Fruit fly (Drosophila melanogaster) whole organism, pupa: Measurements from ENCODE around the gene Rok.

Experiments used
- CG10348 ChIP-seq: fragments of 200-800 bp; sonication (Bioruptor generic); IDR thresholded peaks from 2 replicates; pipeline ENCODE4 v1.3.6; 2022; ENCODE audit warnings: missing biosample characterization, missing genetic modification characterization
- CG12605 ChIP-seq: fragments of 200-800 bp; sonication (Bioruptor generic); IDR thresholded peaks from 2 replicates; pipeline ENCODE4 v1.3.6; 2022; ENCODE audit warnings: missing biosample characterization, missing genetic modification characterization
- CG13204 ChIP-seq: fragments of 200-800 bp; sonication (Bioruptor generic); optimal IDR thresholded peaks from 2 replicates; lab custom pipeline; 2018; ENCODE audit warnings: missing biosample characterization, mild to moderate bottlenecking, missing genetic modification characterization, moderate library complexity
- CG14655 ChIP-seq: fragments of 200-800 bp; sonication (Bioruptor generic); optimal IDR thresholded peaks from 3 replicates; lab custom pipeline; 2017; ENCODE audit warnings: mild to moderate bottlenecking, missing biosample characterization, missing genetic modification reagents, missing genetic modification characterization
- CG15710 ChIP-seq: fragments of 200-800 bp; sonication (Bioruptor generic); optimal IDR thresholded peaks from 2 replicates; lab custom pipeline; 2018; ENCODE audit warnings: missing biosample characterization, mild to moderate bottlenecking, missing genetic modification characterization, moderate library complexity
- CG17806 ChIP-seq: fragments of 200-800 bp; sonication (Bioruptor generic); optimal IDR thresholded peaks from 2 replicates; lab custom pipeline; 2018; ENCODE audit warnings: missing biosample characterization, mild to moderate bottlenecking, missing genetic modification characterization, moderate library complexity
- CG32121 ChIP-seq: fragments of 200-800 bp; sonication (Bioruptor generic); IDR thresholded peaks from 2 replicates; pipeline ENCODE4 v1.3.6; 2022; ENCODE audit warnings: missing biosample characterization, missing genetic modification characterization
- CG34367 ChIP-seq: fragments of 200-800 bp; sonication (Bioruptor generic); optimal IDR thresholded peaks from 2 replicates; lab custom pipeline; 2018; ENCODE audit warnings: missing biosample characterization, mild to moderate bottlenecking, missing genetic modification characterization
- CG4496 ChIP-seq: fragments of 200-800 bp; sonication (Bioruptor generic); IDR thresholded peaks from 3 replicates; pipeline ENCODE4 v1.3.6; 2022; ENCODE audit warnings: missing biosample characterization, missing genetic modification characterization
- CG8159 ChIP-seq: fragments of 200-800 bp; sonication (Bioruptor generic); optimal IDR thresholded peaks from 3 replicates; lab custom pipeline; 2018; ENCODE audit warnings: missing biosample characterization, mild to moderate bottlenecking, missing genetic modification characterization, moderate library complexity
- CG8301 ChIP-seq: fragments of 200-800 bp; sonication (Bioruptor generic); optimal IDR thresholded peaks from 2 replicates; lab custom pipeline; 2018; ENCODE audit warnings: missing biosample characterization, mild to moderate bottlenecking, missing genetic modification characterization
- CG9948 ChIP-seq: fragments of 200-800 bp; sonication (Bioruptor generic); optimal IDR thresholded peaks from 2 replicates; lab custom pipeline; 2018; ENCODE audit warnings: missing biosample characterization, mild to moderate bottlenecking, missing genetic modification characterization, moderate library complexity
- D1 ChIP-seq: fragments of 200-800 bp; sonication (Bioruptor generic); optimal IDR thresholded peaks from 2 replicates; lab custom pipeline; 2018; ENCODE audit warnings: missing biosample characterization, mild to moderate bottlenecking, missing genetic modification characterization, moderate library complexity
- EcR ChIP-seq: fragments of 200-800 bp; sonication (Bioruptor generic); optimal IDR thresholded peaks from 3 replicates; lab custom pipeline; 2019; ENCODE audit warnings: missing biosample characterization, missing genetic modification characterization, mild to moderate bottlenecking, moderate library complexity, missing genetic modification reagents
- Ets98B ChIP-seq: fragments of 200-800 bp; sonication (Bioruptor generic); IDR thresholded peaks from 2 replicates; pipeline ENCODE4 v1.3.6; 2022; ENCODE audit warnings: missing biosample characterization, missing genetic modification characterization
- Pif1A ChIP-seq: fragments of 200-800 bp; sonication (Bioruptor generic); optimal IDR thresholded peaks from 3 replicates; lab custom pipeline; 2016; ENCODE audit warnings: missing biosample characterization, missing genetic modification characterization
- Pif1B ChIP-seq: fragments of 200-800 bp; sonication (Bioruptor generic); optimal IDR thresholded peaks from 3 replicates; lab custom pipeline; 2016; ENCODE audit warnings: missing biosample characterization, missing genetic modification characterization
- Snoo ChIP-seq: fragments of 200-800 bp; sonication (Bioruptor generic); optimal IDR thresholded peaks from 3 replicates; lab custom pipeline; 2017; ENCODE audit warnings: missing biosample characterization, mild to moderate bottlenecking, missing genetic modification characterization, inconsistent platforms
- fd96Ca ChIP-seq: fragments of 200-800 bp; sonication (Bioruptor generic); IDR thresholded peaks from 3 replicates; pipeline ENCODE4 v1.3.6; 2022; ENCODE audit warnings: missing biosample characterization, missing genetic modification characterization
- gl ChIP-seq: fragments of 200-800 bp; sonication (Bioruptor generic); optimal IDR thresholded peaks from 2 replicates; lab custom pipeline; 2018; ENCODE audit warnings: missing biosample characterization, mild to moderate bottlenecking, missing genetic modification characterization
- rn ChIP-seq: fragments of 200-800 bp; sonication (Bioruptor generic); IDR thresholded peaks from 2 replicates; pipeline ENCODE4 v1.3.6; 2022; ENCODE audit warnings: missing biosample characterization, missing genetic modification characterization

Gene Rok

dm6 chrX:16586178-16586890 is 50.9 kb downstream of the Rok start:
- TF ChIP-seq D1 (tag; lab: Kevin White, UChicago) (no peak), Snoo (tag; lab: Kevin White, UChicago) (no peak), CG15710 (peak; percentile 10), CG4496 (GFP tag; lab: Robert Waterston, UW) (no peak), CG17806 (tag; lab: Kevin White, UChicago) (no peak), CG14655 (no peak), CG10348 (GFP tag; lab: Robert Waterston, UW) (no peak), CG8301 (tag; lab: Kevin White, UChicago) (no peak), CG9948 (tag; lab: Kevin White, UChicago) (no peak), Pif1B (peak; percentile 47), gl (tag; lab: Kevin White, UChicago) (peak; percentile 17), Ets98B (GFP tag; lab: Robert Waterston, UW) (no peak), CG32121 (GFP tag; lab: Robert Waterston, UW) (no peak), CG34367 (peak; percentile 4), fd96Ca (GFP tag; lab: Robert Waterston, UW) (no peak), Pif1A (GFP tag; lab: Kevin White, UChicago) (peak; percentile 11), CG12605 (GFP tag; lab: Robert Waterston, UW) (peak; percentile 10; the same call in 1 of the 2 replicates), rn (no peak), EcR (GFP tag; lab: Kevin White, UChicago) (peak; percentile 50), CG13204 (GFP tag; lab: Kevin White, UChicago) (no peak), CG8159 (peak; percentile 13)

- TF ChIP-seq Snoo (tag; lab: Kevin White, UChicago) (no peak), CG14655 (peak; percentile 43), Pif1A (GFP tag; lab: Kevin White, UChicago) (no peak), CG12605 (GFP tag; lab: Robert Waterston, UW) (no peak), CG8301 (tag; lab: Kevin White, UChicago) (peak; percentile 35), CG17806 (tag; lab: Kevin White, UChicago) (peak; percentile 15), Ets98B (GFP tag; lab: Robert Waterston, UW) (no peak), gl (tag; lab: Kevin White, UChicago) (no peak), CG4496 (GFP tag; lab: Robert Waterston, UW) (0 out of 3 replicates have a peak, but pooled peaks have one; percentile 37), D1 (tag; lab: Kevin White, UChicago) (no peak), CG8159 (peak; percentile 40), Pif1B (peak; percentile 18), rn (no peak), EcR (GFP tag; lab: Kevin White, UChicago) (no peak), fd96Ca (GFP tag; lab: Robert Waterston, UW) (no peak), CG9948 (tag; lab: Kevin White, UChicago) (peak; percentile 24), CG34367 (no peak), CG32121 (GFP tag; lab: Robert Waterston, UW) (peak; percentile 67), CG13204 (GFP tag; lab: Kevin White, UChicago) (no peak), CG10348 (GFP tag; lab: Robert Waterston, UW) (no peak), CG15710 (peak; percentile 9)
These were observed 51.6 kb downstream of the Rok start for dm6 chrX:16585569-16585968.

- TF ChIP-seq gl (tag; lab: Kevin White, UChicago) (no peak), EcR (GFP tag; lab: Kevin White, UChicago) (no peak), CG12605 (GFP tag; lab: Robert Waterston, UW) (peak; percentile 33; the same call in 1 of the 2 replicates), Ets98B (GFP tag; lab: Robert Waterston, UW) (peak; percentile 47), CG4496 (GFP tag; lab: Robert Waterston, UW) (no peak), CG8301 (tag; lab: Kevin White, UChicago) (peak; percentile 4), CG14655 (peak; percentile 42), CG32121 (GFP tag; lab: Robert Waterston, UW) (peak; percentile 54; the same call in 1 of the 2 replicates)
These were observed 53.5 kb downstream of the Rok start for dm6 chrX:16583730-16584129.

DNA sequence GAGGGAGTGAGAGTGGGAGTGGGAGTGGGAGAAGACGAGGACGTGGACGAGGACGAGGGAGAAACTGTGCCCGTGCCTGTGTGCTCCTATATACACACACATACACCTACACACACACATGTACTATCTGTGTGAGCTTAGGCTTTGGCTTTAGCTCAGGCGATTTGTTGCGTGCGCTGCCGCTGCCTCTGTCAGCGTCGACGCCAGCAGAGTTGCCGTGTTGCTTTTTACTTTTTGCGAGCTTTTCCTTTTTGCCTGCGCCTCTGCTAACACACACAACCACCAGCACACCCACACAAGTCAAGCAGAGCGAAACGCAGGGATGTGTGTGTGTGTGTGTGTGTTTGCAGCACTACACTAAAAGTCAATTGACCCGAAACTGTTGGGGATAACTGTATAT is 55.1 kb downstream of the Rok start:
- no peak for TF ChIP-seq CG15710
- 0 out of 3 replicates have a peak, but pooled peaks have one; percentile 6 for TF ChIP-seq CG4496 (GFP tag; lab: Robert Waterston, UW)

DNA sequence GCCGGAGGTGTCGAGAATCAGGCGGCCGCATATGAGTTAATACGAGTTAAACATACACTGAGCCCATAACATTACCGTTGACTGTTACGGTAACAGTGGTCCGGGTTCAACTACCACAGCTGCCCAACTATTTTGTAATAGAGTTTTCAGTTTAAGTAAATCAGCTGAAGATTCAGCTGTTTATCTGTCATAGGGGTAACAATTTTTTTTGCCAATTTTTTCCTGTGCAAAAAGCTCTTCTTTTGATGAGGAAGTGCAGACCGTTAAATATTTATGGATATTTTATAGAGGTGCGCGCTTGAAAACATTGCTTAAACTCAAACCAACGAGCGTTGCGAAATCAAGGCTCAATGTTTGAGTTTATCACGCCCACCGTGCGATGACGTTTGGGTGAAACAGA is 55.5 kb downstream of the Rok start:
- TF ChIP-seq CG13204 (GFP tag; lab: Kevin White, UChicago) (no peak), CG14655 (peak; percentile 29)

dm6 chrX:16579978-16580377 is 57.2 kb downstream of the Rok start:
- TF ChIP-seq CG10348 (GFP tag; lab: Robert Waterston, UW) (no peak), CG15710 (peak; percentile 26), CG4496 (GFP tag; lab: Robert Waterston, UW) (no peak), CG8301 (tag; lab: Kevin White, UChicago) (peak; percentile 8), CG8159 (peak; percentile 48), CG14655 (peak; percentile 23), Pif1B (no peak), CG9948 (tag; lab: Kevin White, UChicago) (peak; percentile 22), CG17806 (tag; lab: Kevin White, UChicago) (peak; percentile 11)
